Worm (Caenorhabditis elegans): ENCODE measurements around the gene F01F1.2.

Gene F01F1.2

ce11 chrIII:5845483-5845882, 32.9 kb upstream of the F01F1.2 start:
- no peak for TF ChIP-seq unc-62 (GFP tag; optimal IDR thresholded peaks at IDR 0.05)

- TF ChIP-seq unc-62 (GFP tag; optimal IDR thresholded peaks at IDR 0.05): no peak
These were observed 31.9 kb upstream of the F01F1.2 start for ce11 chrIII:5846412-5846811.

- TF ChIP-seq unc-62 (GFP tag; optimal IDR thresholded peaks at IDR 0.05): no peak
These were observed 25.1 kb upstream of the F01F1.2 start, which contains the start of gene ddx-23 for ce11 chrIII:5853240-5853639. ddx-23 (minus strand) TSS chrIII:5853269.

- no peak for TF ChIP-seq unc-62 (GFP tag; optimal IDR thresholded peaks at IDR 0.05)
These were observed 22.6 kb upstream of the F01F1.2 start, which contains the start of the genes cct-6 and alh-9 for ce11 chrIII:5855637-5856179. cct-6 (minus strand) TSS chrIII:5855687. alh-9 (plus strand) TSS chrIII:5856018.

ce11 chrIII:5859008-5859407, 19.3 kb upstream of the F01F1.2 start, which contains the start of gene dpf-4:
dpf-4 (plus strand) TSS chrIII:5859308.
- TF ChIP-seq unc-62 (GFP tag; optimal IDR thresholded peaks at IDR 0.05): no peak

- TF ChIP-seq unc-62 (GFP tag; optimal IDR thresholded peaks at IDR 0.05): no peak
These were observed 14.6 kb upstream of the F01F1.2 start, which contains the start of gene dnpp-1 for ce11 chrIII:5863774-5864173. dnpp-1 (minus strand) TSS chrIII:5863803.

ce11 chrIII:5864270-5864669, 14.1 kb upstream of the F01F1.2 start, which contains the start of gene rabn-5:
rabn-5 (plus strand) TSS chrIII:5864553.
- no peak for TF ChIP-seq unc-62 (GFP tag; optimal IDR thresholded peaks at IDR 0.05)

ce11 chrIII:5868401-5868800, 10.0 kb upstream of the F01F1.2 start, which contains the start of gene eng-1:
eng-1 (minus strand) TSS chrIII:5868501.
- no peak for TF ChIP-seq unc-62 (GFP tag; optimal IDR thresholded peaks at IDR 0.05)

- TF ChIP-seq unc-62 (GFP tag; optimal IDR thresholded peaks at IDR 0.05): no peak
These were observed 8.9 kb upstream of the F01F1.2 start, which contains the start of gene F01F1.15 for ce11 chrIII:5869429-5869828. F01F1.15 (minus strand) TSS chrIII:5869529.

- TF ChIP-seq unc-62 (GFP tag; optimal IDR thresholded peaks at IDR 0.05): no peak
These were observed 6.6 kb upstream of the F01F1.2 start, which contains the start of the genes F01F1.11 and F01F1.3 for ce11 chrIII:5871760-5872159. F01F1.11 (minus strand) TSS chrIII:5871877. F01F1.3 (plus strand) TSS chrIII:5871938.

ce11 chrIII:5872288-5872687, 6.1 kb upstream of the F01F1.2 start:
- no peak for TF ChIP-seq unc-62 (GFP tag; optimal IDR thresholded peaks at IDR 0.05)

ce11 chrIII:5874263-5874662, 4.1 kb upstream of the F01F1.2 start:
- TF ChIP-seq unc-62 (GFP tag; optimal IDR thresholded peaks at IDR 0.05): no peak

- TF ChIP-seq unc-62 (GFP tag; optimal IDR thresholded peaks at IDR 0.05): no peak
These were observed 3.5 kb upstream of the F01F1.2 start for ce11 chrIII:5874664-5875417.

ce11 chrIII:5875418-5875702, 3.0 kb upstream of the F01F1.2 start:
- TF ChIP-seq unc-62 (GFP tag; optimal IDR thresholded peaks at IDR 0.05): no peak

ce11 chrIII:5875705-5876104, 2.6 kb upstream of the F01F1.2 start:
- no peak for TF ChIP-seq unc-62 (GFP tag; optimal IDR thresholded peaks at IDR 0.05)

ce11 chrIII:5876140-5876675, 2.1 kb upstream of the F01F1.2 start, which contains the start of gene aldo-2:
aldo-2 (minus strand) TSS chrIII:5876625.
- TF ChIP-seq unc-62 (GFP tag; optimal IDR thresholded peaks at IDR 0.05): no peak
